Worm (Caenorhabditis elegans): ENCODE results near the gene W06A7.4.

Gene W06A7.4

DNA sequence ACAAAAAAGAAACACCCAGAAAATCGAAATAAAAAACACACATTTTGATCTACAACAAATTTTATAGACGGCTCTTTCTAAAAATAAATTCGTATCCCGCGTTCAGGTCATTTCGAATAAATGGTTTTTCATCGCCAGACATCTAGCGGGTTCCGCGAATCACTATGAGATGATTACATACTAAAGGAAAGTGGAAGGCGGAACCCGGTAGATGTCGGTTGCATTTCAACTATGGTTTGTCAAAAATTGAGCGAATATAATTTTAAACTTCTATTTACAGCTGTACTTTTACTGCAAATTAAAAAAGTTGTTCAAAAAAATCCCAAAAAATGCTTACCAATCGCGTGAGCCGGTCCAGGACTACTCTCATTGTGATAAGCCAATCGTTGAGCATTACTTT is 26.3 kb upstream of the W06A7.4 start:
- TF ChIP-seq ceh-16 (tag; optimal IDR thresholded peaks at IDR 0.05) (no peak), ztf-11 (tag; optimal IDR thresholded peaks at IDR 0.05) (no peak), sma-9 (GFP tag; optimal IDR thresholded peaks at IDR 0.05) (no peak), sma-9 (tag; optimal IDR thresholded peaks at IDR 0.05) (no peak), sem-4 (tag; optimal IDR thresholded peaks at IDR 0.05) (no peak), ztf-1 (GFP tag; conservative IDR thresholded peaks at IDR 0.05) (no peak), snpc-4 (tag; optimal IDR thresholded peaks at IDR 0.05) (peak; percentile 39)

DNA sequence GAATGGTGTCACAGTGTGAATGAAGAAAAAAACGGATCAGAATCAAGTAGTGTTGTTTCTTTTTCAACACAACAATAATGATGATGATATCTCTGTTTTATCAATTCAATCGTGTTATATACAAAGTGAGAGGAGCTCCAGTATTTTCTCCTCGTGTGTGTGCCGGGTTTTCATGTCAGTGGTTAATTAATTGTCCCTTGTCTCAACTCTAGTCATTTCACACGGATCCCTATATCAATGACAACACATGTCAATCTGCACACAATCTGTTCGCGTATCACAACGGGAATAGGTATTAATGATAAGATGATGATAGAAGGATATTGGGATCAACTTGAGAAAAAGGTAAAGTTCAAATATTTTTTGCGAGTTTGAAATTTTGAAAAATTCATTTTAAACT is 23.8 kb upstream of the W06A7.4 start:
- TF ChIP-seq nhr-23 (tag; optimal IDR thresholded peaks at IDR 0.05) (no peak), F13H6.1 (tag; optimal IDR thresholded peaks at IDR 0.05) (peak; percentile 47), lsy-2 (tag; optimal IDR thresholded peaks at IDR 0.05) (peak in 1 of 2 experiments; percentile 26), nhr-129 (tag; optimal IDR thresholded peaks at IDR 0.05) (peak; percentile 54)

DNA sequence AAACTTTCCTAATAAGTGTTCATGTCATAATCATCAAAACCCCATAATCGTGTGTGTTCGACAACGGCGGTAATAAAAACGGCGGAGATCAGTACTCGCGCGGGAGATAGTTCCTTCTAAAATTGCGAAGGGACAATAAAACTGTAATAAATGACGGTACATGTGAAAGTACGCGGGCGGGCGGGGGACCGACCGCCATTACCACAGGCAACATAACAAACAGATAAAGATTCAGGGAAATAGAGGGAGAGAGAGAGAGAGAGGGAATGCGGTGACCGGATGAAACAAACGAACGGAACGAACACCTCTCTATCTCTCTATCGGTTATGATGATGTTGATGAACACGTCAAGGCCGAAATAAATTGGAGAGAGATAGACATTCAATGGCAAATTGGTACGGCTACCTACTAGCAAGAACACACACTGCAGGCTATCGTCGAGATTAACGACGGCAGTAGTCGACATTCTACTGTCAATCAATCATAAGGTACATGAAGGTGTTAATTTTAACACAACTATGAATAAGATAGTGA is 18.0 kb upstream of the W06A7.4 start:
- TF ChIP-seq nhr-25 (tag; optimal IDR thresholded peaks at IDR 0.05) = peak; percentile 16
- TF ChIP-seq sma-9 (GFP tag; optimal IDR thresholded peaks at IDR 0.05) = peak; percentile 25
- TF ChIP-seq sma-9 (tag; optimal IDR thresholded peaks at IDR 0.05) = no peak
- TF ChIP-seq mdl-1 (tag; optimal IDR thresholded peaks at IDR 0.05) = no peak
- no peak for TF ChIP-seq C34F6.9 (tag; optimal IDR thresholded peaks at IDR 0.05)

DNA sequence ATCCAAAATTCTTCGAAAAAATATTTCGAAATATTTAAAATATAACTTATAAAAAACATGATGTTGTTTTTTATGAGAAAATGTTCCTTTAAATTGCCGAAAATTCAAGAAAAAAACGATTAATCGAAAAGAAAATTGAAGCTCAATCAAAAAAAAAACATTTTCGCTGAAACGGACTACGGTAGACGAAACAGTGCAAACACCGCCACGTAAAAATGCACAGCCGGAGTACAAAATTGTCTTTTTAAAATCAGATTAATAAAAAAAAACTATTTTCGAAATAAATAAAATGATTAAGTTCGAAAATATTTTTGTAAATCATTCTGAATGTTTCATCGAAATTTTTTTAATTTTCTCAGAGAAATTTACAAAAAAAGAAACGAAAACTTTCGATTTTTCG is 10.7 kb upstream of the W06A7.4 start:
- TF ChIP-seq nhr-11 (tag; optimal IDR thresholded peaks at IDR 0.05) (no peak), lsy-2 (tag; optimal IDR thresholded peaks at IDR 0.05) (peak in 1 of 2 experiments; percentile 65), R02D3.7 (tag; optimal IDR thresholded peaks at IDR 0.05) (no peak)

DNA sequence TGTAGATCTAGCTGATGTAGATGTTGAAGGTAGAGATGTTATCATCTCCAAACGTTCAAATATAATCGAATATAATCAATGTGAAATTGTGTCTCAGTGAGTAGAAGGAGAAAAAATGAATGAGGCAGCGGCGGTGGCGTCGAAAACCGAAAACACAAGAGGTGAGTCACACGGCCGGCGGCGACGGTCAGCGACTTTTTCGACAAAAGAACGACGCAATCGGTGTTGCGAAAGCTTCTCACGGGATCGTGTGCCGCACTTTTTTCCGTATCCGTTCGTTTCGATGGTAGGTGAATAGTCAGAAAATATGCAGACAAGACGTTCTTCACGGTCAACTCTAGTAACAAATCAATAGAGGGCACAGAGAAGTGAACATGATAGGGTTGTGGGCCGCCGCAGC is 8.7 kb upstream of the W06A7.4 start, which contains the start of gene rin-1:
TSS of gene rin-1 (minus strand) at position 101 of the 400 bp plus-strand sequence.
- TF ChIP-seq sma-9 (GFP tag; optimal IDR thresholded peaks at IDR 0.05) (no peak), sma-9 (tag; optimal IDR thresholded peaks at IDR 0.05) (no peak), ztf-1 (GFP tag; conservative IDR thresholded peaks at IDR 0.05) (no peak), lin-39 (tag; optimal IDR thresholded peaks at IDR 0.05) (no peak), crh-2 (tag; optimal IDR thresholded peaks at IDR 0.05) (no peak), nhr-12 (tag; optimal IDR thresholded peaks at IDR 0.05) (no peak), dmd-4 (tag; optimal IDR thresholded peaks at IDR 0.05) (no peak), R02D3.7 (tag; optimal IDR thresholded peaks at IDR 0.05) (no peak), egl-27 (tag; optimal IDR thresholded peaks at IDR 0.05) (no peak), nhr-11 (tag; optimal IDR thresholded peaks at IDR 0.05) (no peak), nhr-77 (tag; optimal IDR thresholded peaks at IDR 0.05) (no peak), nhr-6 (tag; optimal IDR thresholded peaks at IDR 0.05) (no peak), F13H6.1 (tag; optimal IDR thresholded peaks at IDR 0.05) (no peak), ceh-16 (tag; optimal IDR thresholded peaks at IDR 0.05) (no peak), gmeb-1 (tag; optimal IDR thresholded peaks at IDR 0.05) (no peak), unc-39 (tag; optimal IDR thresholded peaks at IDR 0.05) (no peak)

DNA sequence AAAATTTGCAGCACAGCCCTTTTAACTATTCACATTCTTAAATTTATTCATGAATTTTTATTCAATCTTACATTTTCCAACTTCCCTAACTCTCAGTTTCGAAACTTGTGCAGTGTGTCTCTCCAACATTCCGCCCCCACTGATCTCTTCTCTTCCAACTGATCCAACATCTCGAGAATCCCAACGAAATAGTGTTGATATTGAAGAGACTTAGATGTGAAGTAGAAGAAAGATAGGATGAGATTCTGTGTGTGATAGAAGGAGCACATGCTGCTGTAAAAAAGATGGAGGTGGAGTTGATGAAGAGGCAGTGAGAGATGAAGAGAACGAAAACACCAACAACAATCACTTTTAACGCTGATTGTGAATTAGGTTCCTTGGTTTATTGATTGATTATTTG is 3.9 kb upstream of the W06A7.4 start:
- TF ChIP-seq nhr-12 (tag; optimal IDR thresholded peaks at IDR 0.05) (no peak), nhr-129 (tag; optimal IDR thresholded peaks at IDR 0.05) (peak; percentile 46), C34F6.9 (tag; optimal IDR thresholded peaks at IDR 0.05) (peak; percentile 17), gmeb-1 (tag; optimal IDR thresholded peaks at IDR 0.05) (no peak), crh-2 (tag; optimal IDR thresholded peaks at IDR 0.05) (no peak), sma-9 (GFP tag; optimal IDR thresholded peaks at IDR 0.05) (peak; percentile 41), sma-9 (tag; optimal IDR thresholded peaks at IDR 0.05) (no peak), sem-4 (tag; optimal IDR thresholded peaks at IDR 0.05) (no peak), lsy-2 (tag; optimal IDR thresholded peaks at IDR 0.05) (no peak)

DNA sequence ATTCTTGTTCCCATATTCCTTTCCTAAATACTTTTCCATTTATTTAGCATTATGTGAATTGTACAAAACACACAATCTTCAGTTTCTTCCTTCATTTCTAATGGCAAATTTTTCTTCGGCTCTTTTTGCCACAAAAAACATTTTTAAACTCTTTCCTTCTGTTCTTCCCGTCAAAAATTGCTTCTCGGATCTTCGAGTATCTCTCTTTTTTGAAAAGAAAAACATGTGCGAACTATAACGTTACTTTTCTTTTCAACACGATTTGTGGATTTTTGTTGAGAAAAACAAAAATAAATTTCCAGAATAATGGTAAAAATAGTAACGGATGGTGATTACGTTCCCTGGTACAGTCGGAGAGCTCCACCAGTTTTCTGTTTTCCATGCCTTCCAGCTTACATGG is 2.7 kb upstream of the W06A7.4 start, which contains the start of gene W06A7.2:
TSS of gene W06A7.2 (plus strand) at position 301 of the 400 bp plus-strand sequence.
- no peak for TF ChIP-seq ztf-11 (tag; optimal IDR thresholded peaks at IDR 0.05)
- no peak for TF ChIP-seq F13H6.1 (tag; optimal IDR thresholded peaks at IDR 0.05)
- no peak for TF ChIP-seq unc-55 (GFP tag; optimal IDR thresholded peaks at IDR 0.05)
- TF ChIP-seq gmeb-1 (tag; optimal IDR thresholded peaks at IDR 0.05) = no peak
- TF ChIP-seq nhr-21 (tag; optimal IDR thresholded peaks at IDR 0.05) = no peak
- TF ChIP-seq lsy-2 (tag; optimal IDR thresholded peaks at IDR 0.05) = no peak
- no peak for TF ChIP-seq dmd-4 (tag; optimal IDR thresholded peaks at IDR 0.05)
- no peak for TF ChIP-seq nhr-10 (tag; optimal IDR thresholded peaks at IDR 0.05)
- no peak for TF ChIP-seq lin-13 (GFP tag; optimal IDR thresholded peaks at IDR 0.05)
- no peak for TF ChIP-seq R02D3.7 (tag; optimal IDR thresholded peaks at IDR 0.05)
